Worm (Caenorhabditis elegans): ENCODE results near the gene taf-2.

ce11 chrIV:3611845-3612244, 18.4 kb upstream of the taf-2 start:
- TF ChIP-seq ama-1 (optimal IDR thresholded peaks at IDR 0.05), result no peak
- TF ChIP-seq sdc-2 (tag; optimal IDR thresholded peaks at IDR 0.05), result no peak
- no peak for TF ChIP-seq ceh-48 (tag; optimal IDR thresholded peaks at IDR 0.05)
- TF ChIP-seq ceh-24 (tag; optimal IDR thresholded peaks at IDR 0.05), result no peak
- no peak for TF ChIP-seq F13H6.1 (tag; optimal IDR thresholded peaks at IDR 0.05)
- no peak for TF ChIP-seq pag-3 (tag; optimal IDR thresholded peaks at IDR 0.05; ENCODE audit: borderline replicate concordance)
- TF ChIP-seq hlh-6 (tag; optimal IDR thresholded peaks at IDR 0.05), result no peak
